Fruit fly (Drosophila melanogaster): Measurements from ENCODE around the gene ppan.

ppan gene

DNA sequence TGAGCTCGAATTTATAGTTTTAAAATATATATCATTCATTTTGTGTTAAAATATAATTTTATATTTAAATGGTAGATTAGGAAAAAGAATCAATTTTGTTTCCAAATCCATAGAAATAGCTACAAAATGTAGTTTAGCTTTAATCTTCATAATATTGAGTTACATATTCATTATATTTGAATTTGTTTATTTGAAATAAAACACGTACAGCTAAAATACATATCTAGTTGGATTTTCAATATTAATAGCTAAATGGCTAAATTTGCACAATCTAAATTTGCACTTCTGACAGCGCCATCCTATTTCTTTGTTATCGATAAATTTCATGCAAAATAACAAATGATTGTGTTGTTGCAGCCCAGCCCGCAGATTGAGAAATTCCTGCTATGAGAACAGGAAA lies 17.9 kb downstream of the ppan start, which contains the start of gene Usp8:
Gene Usp8 (plus strand): TSS at position 312 of the 400 bp plus-strand sequence.
- no peak for TF ChIP-seq Hnf4 (GFP tag; optimal IDR thresholded peaks at IDR 0.05)
- TF ChIP-seq h (GFP tag; optimal IDR thresholded peaks at IDR 0.05): no peak
- peak; percentile 98 for TF ChIP-seq Vsx2 (GFP tag; optimal IDR thresholded peaks at IDR 0.05; ENCODE audit: partially characterized antibody)
- peak in 1 of 2 experiments; percentile 71 for TF ChIP-seq dl (GFP tag; optimal IDR thresholded peaks at IDR 0.05; ENCODE audit: insufficient read depth in 1 of 2, partially characterized antibody in 2 of 2)
- TF ChIP-seq Dif (GFP tag; optimal IDR thresholded peaks at IDR 0.05; ENCODE audit: partially characterized antibody): peak; percentile 90
- TF ChIP-seq OdsH (GFP tag; optimal IDR thresholded peaks at IDR 0.05): peak; percentile 20
- TF ChIP-seq Myc (optimal IDR thresholded peaks at IDR 0.05): peak; percentile 97

DNA sequence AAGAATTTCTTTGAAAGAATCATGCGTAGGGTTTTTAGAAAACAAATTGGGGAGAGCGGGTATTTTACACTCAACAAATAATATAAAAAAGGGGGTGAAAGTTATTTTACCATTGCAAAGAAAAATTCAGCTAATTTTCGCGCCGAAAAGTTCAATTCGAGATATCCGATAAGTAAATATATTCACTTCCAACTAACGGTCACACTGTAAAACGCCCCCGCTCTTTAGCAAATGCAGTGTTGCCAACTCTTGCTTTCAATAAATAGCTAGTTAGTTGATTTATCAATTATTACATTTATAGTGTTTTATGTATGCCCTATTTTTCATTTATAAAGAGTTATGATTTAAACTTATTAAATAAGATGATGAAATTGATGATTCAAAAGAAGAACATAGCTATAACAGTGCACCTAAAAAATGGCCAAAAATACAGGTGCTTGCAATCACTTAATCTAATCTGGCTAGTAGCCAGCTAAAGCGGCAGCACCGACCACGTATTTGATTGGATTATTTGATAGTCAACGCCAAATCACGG lies 22.2 kb downstream of the ppan start, which contains the start of gene meigo:
Gene meigo (plus strand): TSS at position 51 of the 535 bp plus-strand sequence.
- TF ChIP-seq rgr (GFP tag; optimal IDR thresholded peaks at IDR 0.05) (no peak), sv (GFP tag; optimal IDR thresholded peaks at IDR 0.05) (peak; percentile 25), woc (GFP tag; optimal IDR thresholded peaks at IDR 0.05) (peak; percentile 94), pan (optimal IDR thresholded peaks at IDR 0.05) (no peak), HLH106 (tag; optimal IDR thresholded peaks at IDR 0.05) (peak; percentile 89), CrebA (GFP tag; optimal IDR thresholded peaks at IDR 0.05; ENCODE audit: borderline replicate concordance) (no peak), ey (GFP tag; optimal IDR thresholded peaks at IDR 0.05) (peak; percentile 74), Sp1 (GFP tag; optimal IDR thresholded peaks at IDR 0.05) (peak; percentile 73), Myc (optimal IDR thresholded peaks at IDR 0.05) (peak; percentile 98), Rel (GFP tag; optimal IDR thresholded peaks at IDR 0.05) (no peak), Rel (tag; optimal IDR thresholded peaks at IDR 0.05) (peak; percentile 40), OdsH (GFP tag; optimal IDR thresholded peaks at IDR 0.05) (peak; percentile 39), GATAd (GFP tag; optimal IDR thresholded peaks at IDR 0.05) (no peak), dsf (GFP tag; optimal IDR thresholded peaks at IDR 0.05; ENCODE audit: borderline replicate concordance) (no peak), Hnf4 (GFP tag; optimal IDR thresholded peaks at IDR 0.05) (no peak), tai (GFP tag; optimal IDR thresholded peaks at IDR 0.05) (no peak), psq (GFP tag; optimal IDR thresholded peaks at IDR 0.05) (peak; percentile 41), CG9705 (GFP tag; optimal IDR thresholded peaks at IDR 0.05) (peak; percentile 57), Hr78 (GFP tag; optimal IDR thresholded peaks at IDR 0.05) (no peak), h (GFP tag; optimal IDR thresholded peaks at IDR 0.05) (no peak), br (GFP tag; optimal IDR thresholded peaks at IDR 0.05) (no peak), Jra (GFP tag; optimal IDR thresholded peaks at IDR 0.05) (no peak)

DNA sequence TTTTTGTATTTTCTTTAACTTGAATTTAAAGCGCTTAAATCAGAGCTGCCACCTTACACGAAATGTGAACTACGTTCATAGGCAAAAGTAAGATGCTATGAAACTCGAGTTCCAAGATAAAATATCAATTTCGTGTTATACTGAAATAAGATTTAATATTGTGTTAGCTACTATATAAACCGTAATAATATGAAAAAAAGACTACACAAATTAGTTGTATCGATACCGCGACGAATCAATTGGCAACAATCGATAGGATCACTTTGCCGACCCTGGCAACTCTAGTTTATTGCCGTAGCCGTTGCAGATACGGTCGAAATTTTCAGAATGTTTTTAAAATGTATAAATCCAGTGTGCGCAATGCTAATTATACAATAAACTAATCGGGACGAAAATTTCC lies 24.4 kb downstream of the ppan start, which contains the start of gene SNF4Agamma:
Gene SNF4Agamma (plus strand): TSS at position 282 of the 400 bp plus-strand sequence.
- TF ChIP-seq Rel (GFP tag; optimal IDR thresholded peaks at IDR 0.05): no peak
- TF ChIP-seq Rel (tag; optimal IDR thresholded peaks at IDR 0.05): peak; percentile 30
- no peak for TF ChIP-seq Dif (GFP tag; optimal IDR thresholded peaks at IDR 0.05; ENCODE audit: partially characterized antibody)
- peak; percentile 20 for TF ChIP-seq Sp1 (GFP tag; optimal IDR thresholded peaks at IDR 0.05)
- peak; percentile 24 for TF ChIP-seq rgr (GFP tag; optimal IDR thresholded peaks at IDR 0.05)
- no peak for TF ChIP-seq OdsH (GFP tag; optimal IDR thresholded peaks at IDR 0.05)
- TF ChIP-seq foxo (GFP tag; optimal IDR thresholded peaks at IDR 0.05): peak in 1 of 2 experiments; percentile 29
- no peak for TF ChIP-seq N (GFP tag; optimal IDR thresholded peaks at IDR 0.05)
- peak; percentile 51 for TF ChIP-seq HLH106 (tag; optimal IDR thresholded peaks at IDR 0.05)
- TF ChIP-seq CG9705 (GFP tag; optimal IDR thresholded peaks at IDR 0.05): no peak
- TF ChIP-seq dmrt93B (GFP tag; optimal IDR thresholded peaks at IDR 0.05): no peak
- TF ChIP-seq sage (GFP tag; optimal IDR thresholded peaks at IDR 0.05): no peak
- TF ChIP-seq Myc (optimal IDR thresholded peaks at IDR 0.05): peak; percentile 37
- no peak for TF ChIP-seq dsf (GFP tag; optimal IDR thresholded peaks at IDR 0.05; ENCODE audit: borderline replicate concordance)
- TF ChIP-seq usp (GFP tag; optimal IDR thresholded peaks at IDR 0.05): no peak
- TF ChIP-seq woc (GFP tag; optimal IDR thresholded peaks at IDR 0.05): peak; percentile 12

DNA sequence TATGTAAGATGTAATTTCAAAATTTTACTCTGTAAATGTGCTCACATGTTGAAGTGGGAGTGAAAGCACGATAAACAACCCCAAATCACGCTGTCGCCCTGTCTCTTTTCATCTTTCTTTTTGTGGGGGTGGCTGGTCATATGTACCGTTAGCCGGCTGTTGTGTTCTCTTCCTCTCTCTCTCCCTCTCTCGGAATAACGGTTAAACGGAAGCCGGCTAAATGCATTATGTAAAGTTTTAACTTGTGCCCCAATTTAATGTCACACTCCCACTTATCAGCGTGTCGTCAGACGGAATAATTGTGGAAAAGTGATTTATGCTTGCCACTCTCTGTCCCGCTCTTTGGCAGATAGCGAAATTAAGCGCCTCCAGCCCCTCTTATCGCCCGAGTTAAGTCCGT lies 25.3 kb downstream of the ppan start:
- TF ChIP-seq Myc (optimal IDR thresholded peaks at IDR 0.05) (no peak), CG9705 (GFP tag; optimal IDR thresholded peaks at IDR 0.05) (no peak), Hr83 (GFP tag; optimal IDR thresholded peaks at IDR 0.05; ENCODE audit: poor library complexity, severe bottlenecking) (no peak), rgr (GFP tag; optimal IDR thresholded peaks at IDR 0.05) (no peak), Hnf4 (GFP tag; optimal IDR thresholded peaks at IDR 0.05) (no peak), Rel (GFP tag; optimal IDR thresholded peaks at IDR 0.05) (no peak), Rel (tag; optimal IDR thresholded peaks at IDR 0.05) (no peak), Dif (GFP tag; optimal IDR thresholded peaks at IDR 0.05; ENCODE audit: partially characterized antibody) (no peak), woc (GFP tag; optimal IDR thresholded peaks at IDR 0.05) (no peak), HLH106 (tag; optimal IDR thresholded peaks at IDR 0.05) (no peak), Dfd (GFP tag; optimal IDR thresholded peaks at IDR 0.05) (no peak), dmrt93B (GFP tag; optimal IDR thresholded peaks at IDR 0.05) (no peak), sv (GFP tag; optimal IDR thresholded peaks at IDR 0.05) (no peak), Mio (GFP tag; optimal IDR thresholded peaks at IDR 0.05) (no peak), lola (GFP tag; optimal IDR thresholded peaks at IDR 0.05) (no peak), psq (GFP tag; optimal IDR thresholded peaks at IDR 0.05) (no peak), dsf (GFP tag; optimal IDR thresholded peaks at IDR 0.05; ENCODE audit: borderline replicate concordance) (no peak), GATAd (GFP tag; optimal IDR thresholded peaks at IDR 0.05) (no peak)

Data from whole organism, wandering third instar larva.